Worm (Caenorhabditis elegans): Measurements from ENCODE around the gene F53F4.15.

Gene F53F4.15

ce11 chrV:13657291-13657690 lies 36.5 kb downstream of the F53F4.15 start (continued):
- peak; percentile 58; the same call in 1 of the 2 replicates for TF ChIP-seq mxl-2 (GFP tag; conservative IDR thresholded peaks at IDR 0.05)
- peak in 1 of 2 experiments; percentile 68 for TF ChIP-seq lsy-2 (tag; optimal IDR thresholded peaks at IDR 0.05)
- TF ChIP-seq nhr-102 (tag; optimal IDR thresholded peaks at IDR 0.05) = peak; percentile 44
- peak; percentile 62 for TF ChIP-seq nhr-77 (tag; optimal IDR thresholded peaks at IDR 0.05)
- peak; percentile 99 for TF ChIP-seq aha-1 (tag)
- 0 out of 2 replicates have a peak, but pooled peaks have one; percentile 12 for TF ChIP-seq saeg-2 (GFP tag; IDR thresholded peaks at IDR 0.05)
- TF ChIP-seq nhr-237 (tag; optimal IDR thresholded peaks at IDR 0.05) = no peak
- 0 out of 2 replicates have a peak, but pooled peaks have one; percentile 33 for TF ChIP-seq nhr-41 (GFP tag; IDR thresholded peaks at IDR 0.05)
- TF ChIP-seq tra-1 (GFP tag; IDR thresholded peaks at IDR 0.05) = peak; percentile 76
- TF ChIP-seq lin-1 (GFP tag; IDR thresholded peaks at IDR 0.05) = peak; percentile 83
- TF ChIP-seq ceh-20 (GFP tag; IDR thresholded peaks at IDR 0.05) = peak; percentile 88
- no peak for TF ChIP-seq ZK337.2 (GFP tag; IDR thresholded peaks at IDR 0.05)
- TF ChIP-seq jun-1 (tag; optimal IDR thresholded peaks at IDR 0.05) = peak; percentile 73

DNA sequence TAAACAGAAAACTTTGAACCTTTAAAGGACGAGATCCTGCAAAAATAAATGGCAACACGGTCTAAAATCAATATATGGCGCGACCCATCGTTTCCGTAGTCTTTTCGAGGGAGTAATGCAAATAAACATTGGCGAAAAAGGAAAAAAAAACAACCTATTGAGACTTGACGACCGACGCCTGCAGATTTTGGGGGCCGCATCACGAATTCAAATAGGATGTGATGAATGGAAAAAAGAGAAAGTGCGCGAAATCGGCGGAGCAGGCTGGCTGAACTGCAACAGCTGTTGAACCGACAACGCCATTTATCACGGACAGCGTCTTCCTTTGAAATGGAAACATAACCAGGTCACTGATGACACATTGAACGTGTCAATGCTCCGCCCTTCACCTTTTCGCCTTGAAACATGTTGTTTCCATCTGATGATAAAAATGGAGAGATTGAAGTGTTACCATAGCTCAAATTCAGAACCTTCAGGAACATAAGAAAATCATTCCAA lies 37.1 kb downstream of the F53F4.15 start:
- TF ChIP-seq lin-38 (GFP tag; IDR thresholded peaks at IDR 0.05) = no peak
- no peak for TF ChIP-seq skn-1 (tag; optimal IDR thresholded peaks at IDR 0.05)
- TF ChIP-seq nhr-237 (tag; optimal IDR thresholded peaks at IDR 0.05) = no peak
- TF ChIP-seq dmd-6 (GFP tag; IDR thresholded peaks at IDR 0.05) = no peak; the same call in 1 of the 2 replicates
- TF ChIP-seq attf-4 (tag; optimal IDR thresholded peaks at IDR 0.05) = no peak
- TF ChIP-seq mdl-1 (tag; optimal IDR thresholded peaks at IDR 0.05) = no peak
- no peak for TF ChIP-seq D1046.2 (GFP tag; IDR thresholded peaks at IDR 0.05)
- TF ChIP-seq unc-39 (tag; optimal IDR thresholded peaks at IDR 0.05) = no peak
- TF ChIP-seq nhr-76 (tag; optimal IDR thresholded peaks at IDR 0.05) = no peak
- no peak for TF ChIP-seq nhr-11 (tag; optimal IDR thresholded peaks at IDR 0.05)
- no peak for TF ChIP-seq daf-19 (GFP tag; conservative IDR thresholded peaks at IDR 0.05)
- TF ChIP-seq snpc-1.2 (GFP tag; IDR thresholded peaks at IDR 0.05) = no peak
- peak; percentile 23; the same call in 1 of the 2 replicates for TF ChIP-seq pha-4 (GFP tag; IDR thresholded peaks at IDR 0.05)
- TF ChIP-seq pha-4 (tag; optimal IDR thresholded peaks at IDR 0.05) = no peak
- no peak for TF ChIP-seq ztf-11 (tag; optimal IDR thresholded peaks at IDR 0.05)
- TF ChIP-seq ceh-20 (GFP tag; IDR thresholded peaks at IDR 0.05) = peak; percentile 17; the same call in 1 of the 2 replicates
- TF ChIP-seq aly-2 (tag; optimal IDR thresholded peaks at IDR 0.05) = no peak
- no peak for TF ChIP-seq lim-7 (GFP tag; IDR thresholded peaks at IDR 0.05)

DNA sequence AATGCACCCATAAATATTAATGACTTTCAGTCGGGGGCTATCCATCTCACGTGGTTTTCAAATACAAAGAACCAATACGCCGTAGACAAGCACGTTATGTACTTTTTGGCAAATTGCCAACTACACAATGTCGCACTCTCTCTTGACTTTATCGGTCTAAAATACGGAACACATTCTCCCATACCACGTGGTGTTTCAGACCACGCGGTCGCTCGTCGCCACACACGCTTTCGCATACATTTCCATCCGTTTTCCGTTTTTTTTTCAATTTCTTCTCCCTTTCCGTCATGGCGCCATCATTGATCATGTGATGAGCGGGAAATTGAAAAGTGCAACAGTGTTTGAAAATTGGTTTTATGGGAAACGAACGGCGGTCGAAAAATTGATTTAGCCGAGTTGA lies 37.8 kb downstream of the F53F4.15 start:
- TF ChIP-seq ceh-62 (tag; optimal IDR thresholded peaks at IDR 0.05) (no peak), unc-62 (GFP tag; optimal IDR thresholded peaks at IDR 0.05 in 1 of 2) (peak in 1 of 2 experiments; percentile 99), unc-62 (tag; optimal IDR thresholded peaks at IDR 0.05) (no peak), arid-1 (GFP tag; conservative IDR thresholded peaks at IDR 0.05) (no peak), set-16 (GFP tag; IDR thresholded peaks at IDR 0.05) (peak; percentile 47; the same call in 1 of the 2 replicates), cey-2 (tag; optimal IDR thresholded peaks at IDR 0.05; ENCODE audit: borderline replicate concordance, insufficient read depth) (peak; percentile 63), zfp-2 (tag; optimal IDR thresholded peaks at IDR 0.05) (no peak), rbr-2 (tag; optimal IDR thresholded peaks at IDR 0.05) (peak; percentile 38), dpl-1 (GFP tag; optimal IDR thresholded peaks at IDR 0.05) (peak; percentile 63), nhr-76 (tag; optimal IDR thresholded peaks at IDR 0.05) (peak; percentile 52), hlh-30 (tag; optimal IDR thresholded peaks at IDR 0.05; ENCODE audit: insufficient read depth) (peak; percentile 99), snpc-1.2 (GFP tag; IDR thresholded peaks at IDR 0.05) (no peak), madf-9 (GFP tag; conservative IDR thresholded peaks at IDR 0.05) (peak; percentile 64), dmd-6 (GFP tag; IDR thresholded peaks at IDR 0.05) (peak; percentile 99), nhr-237 (tag; optimal IDR thresholded peaks at IDR 0.05) (no peak), nhr-41 (GFP tag; IDR thresholded peaks at IDR 0.05) (no peak), lin-15B (tag; optimal IDR thresholded peaks at IDR 0.05) (no peak), nhr-42 (GFP tag; IDR thresholded peaks at IDR 0.05) (0 out of 2 replicates have a peak, but pooled peaks have one; percentile 59), hmg-1.1 (GFP tag; IDR thresholded peaks at IDR 0.05) (peak; percentile 76), sdz-12 (GFP tag; optimal IDR thresholded peaks at IDR 0.05) (peak; percentile 24), ceh-28 (tag; optimal IDR thresholded peaks at IDR 0.05) (no peak), nhr-11 (tag; optimal IDR thresholded peaks at IDR 0.05) (peak; percentile 80), Y48G9A.11 (GFP tag; IDR thresholded peaks at IDR 0.05) (no peak), vab-7 (GFP tag; IDR thresholded peaks at IDR 0.05) (peak; percentile 63; the same call in 1 of the 2 replicates), hlh-11 (tag; optimal IDR thresholded peaks at IDR 0.05) (peak; percentile 99), Y5F2A.4 (GFP tag; optimal IDR thresholded peaks at IDR 0.05) (no peak)
